Worm (Caenorhabditis elegans): ENCODE measurements around the gene ttr-6.

DNA sequence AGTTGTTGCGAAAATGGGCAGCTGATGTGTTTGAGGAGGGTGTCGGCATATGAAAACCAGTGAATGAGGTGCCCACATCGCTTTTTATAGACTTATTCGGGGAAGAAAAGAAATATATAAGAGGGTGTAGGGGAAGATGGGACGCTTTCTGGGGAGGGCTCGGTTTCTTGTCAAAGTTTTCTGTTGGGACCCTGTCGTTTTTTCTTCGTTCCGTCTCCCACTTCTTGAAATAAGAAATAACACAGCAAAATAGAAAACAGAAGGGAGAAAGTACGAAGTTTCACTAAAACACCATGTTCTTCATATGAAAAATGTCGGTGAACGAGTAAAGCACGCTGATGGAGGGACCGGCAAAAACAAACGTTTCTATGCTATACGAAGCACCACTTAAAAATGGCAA, 27.3 kb downstream of the ttr-6 start, which contains the start of gene dop-3:
- no peak for TF ChIP-seq fos-1 (tag; optimal IDR thresholded peaks at IDR 0.05)
- TF ChIP-seq ceh-82 (tag; optimal IDR thresholded peaks at IDR 0.05), result no peak
- TF ChIP-seq elt-1 (tag; optimal IDR thresholded peaks at IDR 0.05), result no peak
- no peak for TF ChIP-seq elt-3 (tag; optimal IDR thresholded peaks at IDR 0.05)
- TF ChIP-seq ama-1 (optimal IDR thresholded peaks at IDR 0.05), result no peak
- TF ChIP-seq ztf-11 (tag; optimal IDR thresholded peaks at IDR 0.05), result no peak
- no peak for TF ChIP-seq unc-39 (tag; optimal IDR thresholded peaks at IDR 0.05)
